Fruit fly (Drosophila melanogaster) whole organism, embryonic: ENCODE data around the gene Svil.

Experiments
- Abd-B ChIP-seq: fragments of 200-800 bp; sonication (Bioruptor generic); optimal IDR thresholded peaks from 2 replicates; lab custom pipeline; 2018; ENCODE audit warnings: missing biosample characterization, mild to moderate bottlenecking, missing genetic modification characterization, moderate library complexity
- Atf6 ChIP-seq: fragments of 200-800 bp; sonication (Bioruptor generic); IDR thresholded peaks from 2 replicates; pipeline ENCODE4 v1.3.6; 2022; ENCODE audit warnings: missing biosample characterization, missing genetic modification characterization
- CG10147 ChIP-seq: fragments of 200-800 bp; sonication (Bioruptor generic); optimal IDR thresholded peaks from 2 replicates; lab custom pipeline; 2019; ENCODE audit warnings: missing biosample characterization, mild to moderate bottlenecking, missing genetic modification characterization, moderate library complexity
- CG10209 ChIP-seq: fragments of 200-800 bp; sonication (Bioruptor generic); optimal IDR thresholded peaks from 3 replicates; lab custom pipeline; 2017; ENCODE audit warnings: missing biosample characterization, mild to moderate bottlenecking, missing genetic modification characterization, missing genetic modification reagents
- CG10462 ChIP-seq: fragments of 200-800 bp; sonication (Bioruptor generic); optimal IDR thresholded peaks from 2 replicates; lab custom pipeline; 2016; ENCODE audit warnings: missing biosample characterization, missing genetic modification characterization
- CG11456 ChIP-seq: fragments of 200-800 bp; sonication (Bioruptor generic); IDR thresholded peaks from 3 replicates; pipeline ENCODE4 v1.3.6; 2022; ENCODE audit warnings: missing biosample characterization, missing genetic modification characterization
- CG12219 ChIP-seq: fragments of 200-800 bp; sonication (Bioruptor generic); optimal IDR thresholded peaks from 3 replicates; lab custom pipeline; 2018; ENCODE audit warnings: missing biosample characterization, mild to moderate bottlenecking, missing genetic modification characterization
- CG1233 ChIP-seq: fragments of 200-800 bp; sonication (Bioruptor generic); optimal IDR thresholded peaks from 4 replicates; lab custom pipeline; 2018; ENCODE audit warnings: missing biosample characterization, mild to moderate bottlenecking, missing genetic modification characterization
- CG14667 ChIP-seq: fragments of 200-800 bp; sonication (Bioruptor generic); IDR thresholded peaks from 2 replicates; pipeline ENCODE4 v1.3.6; 2022; ENCODE audit warnings: missing biosample characterization, missing genetic modification characterization
- CG15269 ChIP-seq: fragments of 200-800 bp; sonication (Bioruptor generic); optimal IDR thresholded peaks from 2 replicates; lab custom pipeline; 2018; ENCODE audit warnings: missing biosample characterization, mild to moderate bottlenecking, missing genetic modification characterization, moderate library complexity
- CG1647 ChIP-seq: fragments of 200-800 bp; sonication (Bioruptor generic); optimal IDR thresholded peaks from 3 replicates; lab custom pipeline; 2016; ENCODE audit warnings: missing biosample characterization, missing genetic modification characterization
- CG16813 ChIP-seq: fragments of 200-800 bp; sonication (Bioruptor generic); IDR thresholded peaks from 3 replicates; pipeline ENCODE4 v1.3.6; 2022; ENCODE audit warnings: missing biosample characterization, missing genetic modification characterization; ENCODE audit not compliant: partially characterized antibody
- CG1792 ChIP-seq: fragments of 200-800 bp; sonication (Bioruptor generic); optimal IDR thresholded peaks from 2 replicates; lab custom pipeline; 2016; ENCODE audit warnings: missing biosample characterization, missing genetic modification characterization
- CG18476 ChIP-seq: fragments of 200-800 bp; sonication (Bioruptor generic); optimal IDR thresholded peaks from 2 replicates; lab custom pipeline; 2016; ENCODE audit warnings: missing biosample characterization, mild to moderate bottlenecking, missing genetic modification characterization
- CG32767 ChIP-seq: fragments of 200-800 bp; sonication (Bioruptor generic); IDR thresholded peaks from 2 replicates; pipeline ENCODE4 v1.3.6; 2022; ENCODE audit warnings: missing biosample characterization, missing genetic modification characterization
- CG32772 ChIP-seq: fragments of 200-800 bp; sonication (Bioruptor generic); IDR thresholded peaks from 2 replicates; pipeline ENCODE4 v1.3.6; 2022; ENCODE audit warnings: missing biosample characterization, missing genetic modification characterization
- CG34422 ChIP-seq: fragments of 200-800 bp; sonication (Bioruptor generic); IDR thresholded peaks from 3 replicates; pipeline ENCODE4 v1.3.6; 2022; ENCODE audit warnings: missing biosample characterization, missing genetic modification characterization
- CG43689 ChIP-seq: fragments of 200-800 bp; sonication (Bioruptor generic); IDR thresholded peaks from 2 replicates; pipeline ENCODE4 v1.3.6; 2022; ENCODE audit warnings: missing biosample characterization, missing genetic modification characterization
- CG4404 ChIP-seq: fragments of 200-800 bp; sonication (Bioruptor generic); IDR thresholded peaks from 2 replicates; pipeline ENCODE4 v1.3.6; 2022; ENCODE audit warnings: missing biosample characterization, missing genetic modification characterization
- CG4707 ChIP-seq: fragments of 200-800 bp; sonication (Bioruptor generic); optimal IDR thresholded peaks from 2 replicates; lab custom pipeline; 2018; ENCODE audit warnings: missing biosample characterization, mild to moderate bottlenecking, missing genetic modification characterization, moderate library complexity
- CG6272 ChIP-seq: fragments of 200-800 bp; sonication (Bioruptor generic); IDR thresholded peaks from 2 replicates; pipeline ENCODE4 v1.3.6; 2022; ENCODE audit warnings: missing biosample characterization, missing genetic modification characterization
- CG6683 ChIP-seq: fragments of 200-800 bp; sonication (Bioruptor generic); optimal IDR thresholded peaks from 2 replicates; lab custom pipeline; 2017; ENCODE audit warnings: missing biosample characterization, mild to moderate bottlenecking, missing genetic modification characterization, missing genetic modification reagents
- CG6854 ChIP-seq: fragments of 200-800 bp; sonication (Bioruptor generic); optimal IDR thresholded peaks from 3 replicates; lab custom pipeline; 2017; ENCODE audit warnings: missing biosample characterization, mild to moderate bottlenecking, missing genetic modification characterization
- CG8290 ChIP-seq, 3 experiments: fragments of 200-800 bp; sonication (Bioruptor generic); optimal IDR thresholded peaks; 2 replicates each; lab custom pipeline; 2016 to 2019; ENCODE audit warnings: missing biosample characterization in 3 of 3, missing genetic modification characterization in 3 of 3, mild to moderate bottlenecking in 2 of 3, moderate library complexity in 1 of 3
- CG9215 ChIP-seq: fragments of 200-800 bp; sonication (Bioruptor generic); IDR thresholded peaks from 2 replicates; pipeline ENCODE4 v1.3.6; 2022; ENCODE audit warnings: missing biosample characterization, missing genetic modification characterization
- Dad ChIP-seq: fragments of 200-800 bp; sonication (Bioruptor generic); optimal IDR thresholded peaks from 3 replicates; lab custom pipeline; 2016; ENCODE audit warnings: missing biosample characterization, missing genetic modification characterization
- Dek ChIP-seq: fragments of 200-800 bp; sonication (Bioruptor generic); optimal IDR thresholded peaks from 3 replicates; lab custom pipeline; 2019; ENCODE audit warnings: missing biosample characterization, mild to moderate bottlenecking, missing genetic modification characterization, moderate library complexity
- Fer1 ChIP-seq: fragments of 200-800 bp; sonication (Bioruptor generic); optimal IDR thresholded peaks from 2 replicates; lab custom pipeline; 2017; ENCODE audit warnings: missing biosample characterization, mild to moderate bottlenecking, missing genetic modification characterization
- HmgD ChIP-seq: fragments of 200-800 bp; sonication (Bioruptor generic); optimal IDR thresholded peaks from 3 replicates; lab custom pipeline; 2016; ENCODE audit warnings: missing biosample characterization, missing genetic modification characterization
- MTF-1 ChIP-seq: fragments of 200-800 bp; sonication (Bioruptor generic); optimal IDR thresholded peaks from 2 replicates; lab custom pipeline; 2018; ENCODE audit warnings: missing biosample characterization, mild to moderate bottlenecking, missing genetic modification characterization, borderline replicate concordance
- Max ChIP-seq: fragments of 200-800 bp; sonication (Bioruptor generic); optimal IDR thresholded peaks from 2 replicates; lab custom pipeline; 2016; ENCODE audit warnings: missing biosample characterization, mild to moderate bottlenecking, missing genetic modification characterization
- Nf-YC ChIP-seq: fragments of 200-800 bp; optimal IDR thresholded peaks from 3 replicates; lab custom pipeline; 2019; ENCODE audit warnings: missing biosample characterization, mild to moderate bottlenecking, missing genetic modification characterization, moderate library complexity
- Sox100B ChIP-seq: fragments of 200-800 bp; sonication (Bioruptor generic); optimal IDR thresholded peaks from 3 replicates; lab custom pipeline; 2018; ENCODE audit warnings: missing biosample characterization, mild to moderate bottlenecking, missing genetic modification characterization
- caup ChIP-seq: fragments of 200-800 bp; sonication (Bioruptor generic); optimal IDR thresholded peaks from 3 replicates; lab custom pipeline; 2017; ENCODE audit warnings: missing biosample characterization, mild to moderate bottlenecking, missing genetic modification characterization, moderate library complexity; ENCODE audit not compliant: severe bottlenecking
- chinmo ChIP-seq: fragments of 200-800 bp; sonication (Bioruptor generic); IDR thresholded peaks from 4 replicates; pipeline ENCODE4 v1.3.6; 2022; ENCODE audit warnings: missing biosample characterization, missing genetic modification characterization; ENCODE audit not compliant: partially characterized antibody
- dati ChIP-seq: fragments of 200-800 bp; sonication (Bioruptor generic); IDR thresholded peaks from 2 replicates; pipeline ENCODE4 v1.3.6; 2022; ENCODE audit warnings: missing biosample characterization, missing genetic modification characterization
- gem ChIP-seq: fragments of 200-800 bp; sonication (Bioruptor generic); optimal IDR thresholded peaks from 2 replicates; lab custom pipeline; 2019; ENCODE audit warnings: missing biosample characterization, mild to moderate bottlenecking, missing genetic modification characterization, moderate library complexity
- her ChIP-seq: fragments of 200-800 bp; sonication (Bioruptor generic); optimal IDR thresholded peaks from 2 replicates; lab custom pipeline; 2016; ENCODE audit warnings: missing biosample characterization, missing genetic modification characterization
- kay ChIP-seq: fragments of 200-800 bp; sonication (Bioruptor generic); optimal IDR thresholded peaks from 2 replicates; lab custom pipeline; 2016; ENCODE audit warnings: missing biosample characterization, missing genetic modification characterization
- ken ChIP-seq: fragments of 200-800 bp; sonication (Bioruptor generic); IDR thresholded peaks from 3 replicates; pipeline ENCODE4 v1.3.6; 2022; ENCODE audit warnings: missing biosample characterization, missing genetic modification characterization
- kni ChIP-seq: fragments of 200-800 bp; sonication (Bioruptor generic); optimal IDR thresholded peaks from 3 replicates; lab custom pipeline; 2017; ENCODE audit warnings: mild to moderate bottlenecking, missing biosample characterization, missing genetic modification reagents, missing genetic modification characterization
- lola ChIP-seq, 3 experiments: fragments of >200 bp in 2 of 3; fragments of 200-800 bp in 1 of 3; sonication (Bioruptor generic) in 1 of 3; optimal IDR thresholded peaks; 2 replicates each; lab custom pipeline; 2017 to 2019; ENCODE audit warnings: missing biosample characterization in 3 of 3, missing genetic modification characterization in 3 of 3, mild to moderate bottlenecking in 1 of 3, moderate library complexity in 1 of 3
- mam ChIP-seq: fragments of 200-800 bp; sonication (Bioruptor generic); optimal IDR thresholded peaks from 3 replicates; lab custom pipeline; 2016; ENCODE audit warnings: missing biosample characterization, missing genetic modification characterization
- nerfin-2 ChIP-seq: fragments of 200-800 bp; sonication (Bioruptor generic); IDR thresholded peaks from 2 replicates; pipeline ENCODE4 v1.3.6; 2022; ENCODE audit warnings: missing biosample characterization, missing genetic modification characterization; ENCODE audit not compliant: partially characterized antibody
- p53 ChIP-seq: fragments of 200-800 bp; sonication (Bioruptor generic); optimal IDR thresholded peaks from 2 replicates; lab custom pipeline; 2016; ENCODE audit warnings: missing biosample characterization, missing genetic modification characterization
- peb ChIP-seq: fragments of 200-800 bp; sonication (Bioruptor generic); IDR thresholded peaks from 2 replicates; pipeline ENCODE4 v1.3.6; 2022; ENCODE audit warnings: missing biosample characterization, missing genetic modification characterization
- ro ChIP-seq: fragments of 200-800 bp; sonication (Bioruptor generic); IDR thresholded peaks from 2 replicates; pipeline ENCODE4 v1.3.6; 2022; ENCODE audit warnings: missing biosample characterization, missing genetic modification characterization
- sens ChIP-seq: fragments of 200-800 bp; sonication (Bioruptor generic); peaks from one replicate; lab custom pipeline; 2016; ENCODE audit warnings: missing biosample characterization, missing genetic modification characterization
- tio ChIP-seq: fragments of 200-800 bp; sonication (Bioruptor generic); optimal IDR thresholded peaks from 2 replicates; lab custom pipeline; 2017; ENCODE audit warnings: missing biosample characterization, missing genetic modification characterization, inconsistent platforms
- trem ChIP-seq: fragments of 200-800 bp; optimal IDR thresholded peaks from 3 replicates; lab custom pipeline; 2019; ENCODE audit warnings: missing biosample characterization, mild to moderate bottlenecking, missing genetic modification characterization, moderate library complexity
- zfh2 ChIP-seq: fragments of 200-800 bp; sonication (Bioruptor generic); optimal IDR thresholded peaks from 2 replicates; lab custom pipeline; 2016; ENCODE audit warnings: missing biosample characterization, missing genetic modification characterization

Svil gene

dm6 chr3L:2469660-2470059 lies 92.2 kb downstream of the Svil start:
- TF ChIP-seq dati (GFP tag; lab: Robert Waterston, UW) (no peak), zfh2 (GFP tag; lab: Kevin White, UChicago) (no peak), CG6683 (no peak), chinmo (GFP tag; lab: Robert Waterston, UW) (0 out of 4 replicates have a peak, but pooled peaks have one; percentile 43), trem (tag; lab: Kevin White, UChicago) (no peak), CG8290 (GFP tag; optimal IDR thresholded peaks at IDR 0.05; lab: Kevin White, UChicago) (no peak), CG8290 (tag; optimal IDR thresholded peaks at IDR 0.05; lab: Kevin White, UChicago) (peak in 1 of 2 experiments; percentile 45), Fer1 (GFP tag; lab: Kevin White, UChicago) (peak; percentile 2), peb (GFP tag; lab: Robert Waterston, UW) (no peak), Nf-YC (tag; lab: Kevin White, UChicago) (no peak), lola (GFP tag; optimal IDR thresholded peaks at IDR 0.05; lab: Kevin White, UChicago) (no peak), CG10462 (GFP tag; lab: Kevin White, UChicago) (no peak), caup (peak; percentile 30), Dad (GFP tag; lab: Kevin White, UChicago) (no peak), Atf6 (GFP tag; lab: Robert Waterston, UW) (no peak), Dek (tag; lab: Kevin White, UChicago) (no peak), CG9215 (GFP tag; lab: Robert Waterston, UW) (no peak), kni (GFP tag; lab: Kevin White, UChicago) (peak; percentile 24), CG4404 (GFP tag; lab: Robert Waterston, UW) (no peak), mam (GFP tag; lab: Kevin White, UChicago) (no peak), ken (GFP tag; lab: Robert Waterston, UW) (no peak), MTF-1 (GFP tag; lab: Kevin White, UChicago) (peak; percentile 3), gem (no peak), ro (GFP tag; lab: Robert Waterston, UW) (no peak), p53 (GFP tag; lab: Kevin White, UChicago) (no peak), kay (GFP tag; lab: Kevin White, UChicago) (no peak), her (GFP tag; lab: Kevin White, UChicago) (no peak), CG43689 (GFP tag; lab: Robert Waterston, UW) (no peak), CG11456 (no peak), CG1647 (GFP tag; lab: Kevin White, UChicago) (no peak), CG32772 (GFP tag; lab: Robert Waterston, UW) (no peak), HmgD (GFP tag; lab: Kevin White, UChicago) (no peak), CG1792 (GFP tag; lab: Kevin White, UChicago) (no peak), nerfin-2 (GFP tag; lab: Robert Waterston, UW) (no peak), CG32767 (GFP tag; lab: Robert Waterston, UW) (0 out of 2 replicates have a peak, but pooled peaks have one; percentile 24), CG16813 (GFP tag; lab: Robert Waterston, UW) (no peak), CG10147 (GFP tag; lab: Kevin White, UChicago) (no peak), CG12219 (GFP tag; lab: Kevin White, UChicago) (no peak), Abd-B (GFP tag; lab: Kevin White, UChicago) (no peak), Sox100B (GFP tag; lab: Kevin White, UChicago) (no peak), CG6272 (GFP tag; lab: Robert Waterston, UW) (no peak), tio (GFP tag; lab: Kevin White, UChicago) (no peak), CG14667 (GFP tag; lab: Robert Waterston, UW) (no peak), Max (GFP tag; lab: Kevin White, UChicago) (no peak), sens (peak; percentile 28), CG18476 (GFP tag; lab: Kevin White, UChicago) (no peak), CG10209 (GFP tag; lab: Kevin White, UChicago) (no peak), CG6854 (GFP tag; lab: Kevin White, UChicago) (no peak), CG4707 (GFP tag; lab: Kevin White, UChicago) (no peak), CG1233 (no peak), CG15269 (tag; lab: Kevin White, UChicago) (no peak), CG34422 (GFP tag; lab: Robert Waterston, UW) (no peak)
